Fruit fly (Drosophila melanogaster) whole organism, embryonic: ENCODE data around the gene eco.

Experiments
- BEAF-32 ChIP-seq: fragments of 200-800 bp; sonication (Bioruptor generic); optimal IDR thresholded peaks from 3 replicates; lab custom pipeline; 2017; ENCODE audit warnings: missing biosample characterization, missing genetic modification characterization, mild to moderate bottlenecking, moderate library complexity, missing genetic modification reagents
- Bdp1 ChIP-seq: fragments of 200-800 bp; sonication (Bioruptor generic); optimal IDR thresholded peaks from 3 replicates; lab custom pipeline; 2016; ENCODE audit warnings: missing biosample characterization, missing genetic modification characterization
- Bteb2 ChIP-seq: fragments of 200-800 bp; sonication (Bioruptor generic); optimal IDR thresholded peaks from 2 replicates; lab custom pipeline; 2016; ENCODE audit warnings: missing biosample characterization, missing genetic modification characterization
- CG10979 ChIP-seq: fragments of 200-800 bp; sonication (Bioruptor generic); optimal IDR thresholded peaks from 2 replicates; lab custom pipeline; 2018; ENCODE audit warnings: missing biosample characterization, mild to moderate bottlenecking, missing genetic modification characterization, moderate library complexity
- CG13123 ChIP-seq: fragments of 200-800 bp; sonication (Bioruptor generic); optimal IDR thresholded peaks from 2 replicates; lab custom pipeline; 2016; ENCODE audit warnings: missing biosample characterization, missing genetic modification characterization
- CG15601 ChIP-seq: fragments of 200-800 bp; sonication (Bioruptor generic); optimal IDR thresholded peaks from 3 replicates; lab custom pipeline; 2019; ENCODE audit warnings: missing biosample characterization, mild to moderate bottlenecking, missing genetic modification characterization, moderate library complexity
- CG17361 ChIP-seq: fragments of 200-800 bp; sonication (Bioruptor generic); IDR thresholded peaks from 3 replicates; pipeline ENCODE4 v1.3.6; 2022; ENCODE audit warnings: missing biosample characterization, missing genetic modification characterization
- CG17829 ChIP-seq: fragments of 200-800 bp; optimal IDR thresholded peaks from 2 replicates; lab custom pipeline; 2019; ENCODE audit warnings: missing biosample characterization, mild to moderate bottlenecking, missing genetic modification characterization, moderate library complexity
- CG2712 ChIP-seq: fragments of 200-800 bp; optimal IDR thresholded peaks from 3 replicates; lab custom pipeline; 2019; ENCODE audit warnings: missing biosample characterization, mild to moderate bottlenecking, missing genetic modification characterization, moderate library complexity
- CG30431 ChIP-seq: fragments of 200-800 bp; sonication (Bioruptor generic); optimal IDR thresholded peaks from 2 replicates; lab custom pipeline; 2017; ENCODE audit warnings: missing biosample characterization, missing genetic modification characterization
- CG31388 ChIP-seq: fragments of 200-800 bp; sonication (Bioruptor generic); optimal IDR thresholded peaks from 2 replicates; lab custom pipeline; 2016; ENCODE audit warnings: missing biosample characterization, missing genetic modification characterization
- CG31441 ChIP-seq: fragments of 200-800 bp; sonication (Bioruptor generic); IDR thresholded peaks from 2 replicates; pipeline ENCODE4 v1.3.6; 2022; ENCODE audit warnings: missing biosample characterization, missing genetic modification characterization
- CG3838 ChIP-seq: fragments of 200-800 bp; sonication (Bioruptor generic); optimal IDR thresholded peaks from 3 replicates; lab custom pipeline; 2016; ENCODE audit warnings: missing biosample characterization, missing genetic modification characterization
- CG4404 ChIP-seq: fragments of 200-800 bp; sonication (Bioruptor generic); IDR thresholded peaks from 2 replicates; pipeline ENCODE4 v1.3.6; 2022; ENCODE audit warnings: missing biosample characterization, missing genetic modification characterization
- CG6854 ChIP-seq: fragments of 200-800 bp; sonication (Bioruptor generic); optimal IDR thresholded peaks from 3 replicates; lab custom pipeline; 2017; ENCODE audit warnings: missing biosample characterization, mild to moderate bottlenecking, missing genetic modification characterization
- CG7987 ChIP-seq: fragments of 200-800 bp; sonication (Bioruptor generic); optimal IDR thresholded peaks from 2 replicates; lab custom pipeline; 2018; ENCODE audit warnings: missing biosample characterization, mild to moderate bottlenecking, missing genetic modification characterization, moderate library complexity
- CG9876 ChIP-seq: fragments of 200-800 bp; sonication (Bioruptor generic); optimal IDR thresholded peaks from 2 replicates; lab custom pipeline; 2016; ENCODE audit warnings: missing biosample characterization, missing genetic modification characterization
- Doc2 ChIP-seq: fragments of 200-800 bp; sonication (Bioruptor generic); IDR thresholded peaks from 2 replicates; pipeline ENCODE4 v1.3.6; 2022; ENCODE audit warnings: missing biosample characterization, missing genetic modification characterization
- Drgx ChIP-seq: fragments of 200-800 bp; sonication (Bioruptor generic); IDR thresholded peaks from 2 replicates; pipeline ENCODE4 v1.3.6; 2022; ENCODE audit warnings: missing biosample characterization, missing genetic modification characterization
- Eip74EF ChIP-seq, 2 experiments: fragments of 200-800 bp in 1 of 2; fragments of >200 bp in 1 of 2; sonication (Bioruptor generic) in 1 of 2; optimal IDR thresholded peaks; 2 replicates each; lab custom pipeline; 2017 to 2019; ENCODE audit warnings: missing biosample characterization in 2 of 2, missing genetic modification characterization in 2 of 2, mild to moderate bottlenecking in 1 of 2, moderate library complexity in 1 of 2
- HLH54F ChIP-seq: fragments of 200-800 bp; sonication (Bioruptor generic); optimal IDR thresholded peaks from 3 replicates; lab custom pipeline; 2016; ENCODE audit warnings: missing biosample characterization, missing genetic modification characterization
- Hsf ChIP-seq: fragments of 200-800 bp; sonication (Bioruptor generic); optimal IDR thresholded peaks from 3 replicates; lab custom pipeline; 2016; ENCODE audit warnings: missing biosample characterization, missing genetic modification characterization
- Jarid2 ChIP-seq: fragments of 200-800 bp; sonication (Bioruptor generic); optimal IDR thresholded peaks from 3 replicates; lab custom pipeline; 2017; ENCODE audit warnings: mild to moderate bottlenecking, missing biosample characterization, missing genetic modification reagents, missing genetic modification characterization
- Lhr ChIP-seq: fragments of 200-800 bp; sonication (Bioruptor generic); optimal IDR thresholded peaks from 3 replicates; lab custom pipeline; 2017; ENCODE audit warnings: mild to moderate bottlenecking, missing biosample characterization, missing genetic modification reagents, missing genetic modification characterization
- Myb ChIP-seq: fragments of 200-800 bp; sonication (Bioruptor generic); optimal IDR thresholded peaks from 2 replicates; lab custom pipeline; 2016; ENCODE audit warnings: missing biosample characterization, missing genetic modification characterization
- Opbp ChIP-seq: fragments of 200-800 bp; sonication (Bioruptor generic); IDR thresholded peaks from 3 replicates; pipeline ENCODE4 v1.3.6; 2022; ENCODE audit warnings: missing biosample characterization, missing genetic modification characterization; ENCODE audit not compliant: partially characterized antibody
- Sin3A ChIP-seq: fragments of >200 bp; optimal IDR thresholded peaks from 2 replicates; lab custom pipeline; 2018
- Taf1 ChIP-seq: fragments of 200-800 bp; sonication (Bioruptor generic); IDR thresholded peaks from 2 replicates; pipeline ENCODE4 v1.3.6; 2022; ENCODE audit warnings: missing biosample characterization, missing genetic modification characterization
- Tbp ChIP-seq: fragments of >200 bp; optimal IDR thresholded peaks from 2 replicates; lab custom pipeline; 2018; ENCODE audit warnings: missing biosample characterization, missing genetic modification characterization
- Usf ChIP-seq: fragments of 200-800 bp; sonication (Bioruptor generic); optimal IDR thresholded peaks from 2 replicates; lab custom pipeline; 2017; ENCODE audit warnings: missing genotype, missing biosample characterization, missing genetic modification characterization
- ash1 ChIP-seq: fragments of 200-800 bp; sonication (Bioruptor generic); optimal IDR thresholded peaks from 2 replicates; lab custom pipeline; 2018; ENCODE audit warnings: missing biosample characterization, mild to moderate bottlenecking, missing genetic modification characterization
- cas ChIP-seq: fragments of 200-800 bp; sonication (Bioruptor generic); IDR thresholded peaks from 2 replicates; pipeline ENCODE4 v1.3.6; 2022; ENCODE audit warnings: missing biosample characterization, missing genetic modification characterization
- dimm ChIP-seq: fragments of 200-800 bp; sonication (Bioruptor generic); IDR thresholded peaks from 2 replicates; pipeline ENCODE4 v1.3.6; 2022; ENCODE audit warnings: missing biosample characterization, missing genetic modification characterization
- hb ChIP-seq: fragments of 200-800 bp; sonication (Bioruptor generic); IDR thresholded peaks from 3 replicates; pipeline ENCODE4 v1.3.6; 2022; ENCODE audit warnings: missing biosample characterization, missing genetic modification characterization; ENCODE audit not compliant: partially characterized antibody
- hbn ChIP-seq: fragments of 200-800 bp; sonication (Bioruptor generic); IDR thresholded peaks from 2 replicates; pipeline ENCODE4 v1.3.6; 2022; ENCODE audit warnings: missing biosample characterization, missing genetic modification characterization; ENCODE audit not compliant: partially characterized antibody
- hkb ChIP-seq, 2 experiments: fragments of 200-800 bp in 1 of 2; fragments of >200 bp in 1 of 2; sonication (Bioruptor generic) in 1 of 2; IDR thresholded peaks in 1 of 2; optimal IDR thresholded peaks in 1 of 2; 2 replicates each; pipeline versions ENCODE4 v1.3.6 to Lab custom; 2017 to 2022; ENCODE audit warnings: missing biosample characterization in 1 of 2, missing genetic modification characterization in 1 of 2
- lola ChIP-seq, 3 experiments: fragments of >200 bp in 2 of 3; fragments of 200-800 bp in 1 of 3; sonication (Bioruptor generic) in 1 of 3; optimal IDR thresholded peaks; 2 replicates each; lab custom pipeline; 2017 to 2019; ENCODE audit warnings: missing biosample characterization in 3 of 3, missing genetic modification characterization in 3 of 3, mild to moderate bottlenecking in 1 of 3, moderate library complexity in 1 of 3
- luna ChIP-seq: fragments of 200-800 bp; sonication (Bioruptor generic); optimal IDR thresholded peaks from 2 replicates; lab custom pipeline; 2016; ENCODE audit warnings: missing biosample characterization, missing genetic modification characterization
- nerfin-1 ChIP-seq: fragments of 200-800 bp; sonication (Bioruptor generic); optimal IDR thresholded peaks from 3 replicates; lab custom pipeline; 2019; ENCODE audit warnings: missing biosample characterization, mild to moderate bottlenecking, missing genetic modification characterization, moderate library complexity
- nmo ChIP-seq: fragments of 200-800 bp; sonication (Bioruptor generic); optimal IDR thresholded peaks from 2 replicates; lab custom pipeline; 2018; ENCODE audit warnings: missing biosample characterization, mild to moderate bottlenecking, missing genetic modification characterization, moderate library complexity
- pfk ChIP-seq: fragments of 200-800 bp; sonication (Bioruptor generic); optimal IDR thresholded peaks from 2 replicates; lab custom pipeline; 2018; ENCODE audit warnings: missing biosample characterization, mild to moderate bottlenecking, missing genetic modification characterization, moderate library complexity
- pita ChIP-seq: fragments of 200-800 bp; sonication (Bioruptor generic); optimal IDR thresholded peaks from 2 replicates; lab custom pipeline; 2017; ENCODE audit warnings: missing biosample characterization, mild to moderate bottlenecking, missing genetic modification characterization
- psq ChIP-seq: fragments of 200-800 bp; sonication (Bioruptor generic); optimal IDR thresholded peaks from 2 replicates; lab custom pipeline; 2017; ENCODE audit warnings: missing biosample characterization, missing genetic modification characterization
- pzg ChIP-seq: fragments of 200-800 bp; sonication (Bioruptor generic); optimal IDR thresholded peaks from 3 replicates; lab custom pipeline; 2018; ENCODE audit warnings: missing biosample characterization, mild to moderate bottlenecking, missing genetic modification characterization, moderate library complexity
- tll ChIP-seq, 2 experiments: fragments of 200-800 bp in 1 of 2; fragments of >200 bp in 1 of 2; sonication (Bioruptor generic) in 1 of 2; optimal IDR thresholded peaks; 2 replicates each; lab custom pipeline; 2017 to 2019; ENCODE audit warnings: missing biosample characterization in 2 of 2, missing genetic modification characterization in 2 of 2, mild to moderate bottlenecking in 1 of 2, moderate library complexity in 1 of 2
- vfl ChIP-seq: fragments of 200-800 bp; sonication (Bioruptor generic); optimal IDR thresholded peaks from 2 replicates; lab custom pipeline; 2016; ENCODE audit warnings: missing biosample characterization, missing genetic modification characterization
- zen ChIP-seq: fragments of 200-800 bp; sonication (Bioruptor generic); optimal IDR thresholded peaks from 3 replicates; lab custom pipeline; 2018; ENCODE audit warnings: missing biosample characterization, mild to moderate bottlenecking, missing genetic modification characterization, moderate library complexity
- zen2 ChIP-seq: fragments of 200-800 bp; sonication (Bioruptor generic); IDR thresholded peaks from 3 replicates; pipeline ENCODE4 v1.3.6; 2022; ENCODE audit warnings: missing biosample characterization, missing genetic modification characterization; ENCODE audit not compliant: partially characterized antibody
- zf30C ChIP-seq: fragments of 200-800 bp; sonication (Bioruptor generic); optimal IDR thresholded peaks from 3 replicates; lab custom pipeline; 2018; ENCODE audit warnings: missing biosample characterization, mild to moderate bottlenecking, missing genetic modification characterization

eco gene

DNA sequence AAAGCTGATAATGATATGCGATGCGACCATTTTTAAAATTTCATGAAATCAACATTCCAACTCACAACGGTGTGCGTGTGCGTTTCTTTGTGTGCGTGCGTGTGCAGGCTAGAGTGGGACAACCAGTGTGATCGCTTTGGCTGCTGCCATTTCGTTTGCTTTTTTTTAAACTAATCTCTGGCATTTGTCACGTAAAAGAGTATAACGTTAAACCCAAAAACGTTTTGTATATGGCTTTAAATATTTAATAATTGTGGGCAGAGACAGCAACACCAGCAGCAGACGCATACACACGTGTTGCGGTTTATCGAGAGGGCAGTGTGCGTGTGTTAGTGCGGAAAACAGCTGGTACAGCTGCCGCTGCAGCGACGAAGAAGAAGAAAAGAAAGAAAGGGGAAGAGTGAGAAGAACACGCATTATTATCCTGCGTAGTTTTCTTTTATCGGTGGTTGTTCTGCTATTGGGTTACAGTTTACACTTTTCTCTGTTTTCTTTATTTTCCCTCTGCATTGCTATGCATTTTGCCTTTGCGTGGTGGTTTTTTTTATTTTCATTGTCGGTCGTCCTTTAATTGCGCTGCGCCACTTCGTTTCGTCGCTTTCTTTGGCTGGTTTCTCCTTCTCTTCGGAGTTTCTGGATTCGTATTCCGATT is 31.2 kb upstream of the eco start (continued):
- TF ChIP-seq hbn (GFP tag; lab: Robert Waterston, UW) (no peak), CG3838 (GFP tag; lab: Kevin White, UChicago) (no peak), CG31441 (no peak; the same call in 1 of the 2 replicates), Usf (GFP tag; lab: Kevin White, UChicago) (no peak), Bdp1 (GFP tag; lab: Kevin White, UChicago) (no peak), tll (GFP tag; optimal IDR thresholded peaks at IDR 0.05; lab: Kevin White, UChicago) (peak in 1 of 2 experiments; percentile 30), CG2712 (tag; lab: Kevin White, UChicago) (peak; percentile 12), hb (peak; percentile 20; the same call in 1 of the 3 replicates), Doc2 (GFP tag; lab: Robert Waterston, UW) (no peak), HLH54F (GFP tag; lab: Kevin White, UChicago) (no peak), pita (GFP tag; lab: Kevin White, UChicago) (no peak), dimm (GFP tag; lab: Robert Waterston, UW) (no peak), Bteb2 (GFP tag; lab: Kevin White, UChicago) (no peak), CG17829 (tag; lab: Kevin White, UChicago) (peak; percentile 19), CG6854 (no peak), hkb (optimal IDR thresholded peaks at IDR 0.05; lab: Kevin White, UChicago) (no peak), hkb (GFP tag; IDR thresholded peaks at IDR 0.05; lab: Robert Waterston, UW) (no peak), CG31388 (GFP tag; lab: Kevin White, UChicago) (no peak), ash1 (GFP tag; lab: Kevin White, UChicago) (no peak), lola (GFP tag; optimal IDR thresholded peaks at IDR 0.05; lab: Kevin White, UChicago) (peak in 1 of 3 experiments; percentile 18), Sin3A (peak; percentile 9), vfl (GFP tag; lab: Kevin White, UChicago) (no peak), CG7987 (GFP tag; lab: Kevin White, UChicago) (peak; percentile 22), CG15601 (no peak), Hsf (GFP tag; lab: Kevin White, UChicago) (no peak), Drgx (GFP tag; lab: Robert Waterston, UW) (no peak), nerfin-1 (tag; lab: Kevin White, UChicago) (peak; percentile 93), BEAF-32 (GFP tag; lab: Kevin White, UChicago) (no peak), zen2 (GFP tag; lab: Robert Waterston, UW) (no peak), nmo (GFP tag; lab: Kevin White, UChicago) (peak; percentile 45), psq (GFP tag; lab: Kevin White, UChicago) (peak; percentile 71), Jarid2 (GFP tag; lab: Kevin White, UChicago) (no peak), CG10979 (tag; lab: Kevin White, UChicago) (peak; percentile 10), Myb (GFP tag; lab: Kevin White, UChicago) (no peak), pzg (peak; percentile 12), luna (GFP tag; lab: Kevin White, UChicago) (no peak), Eip74EF (GFP tag; optimal IDR thresholded peaks at IDR 0.05; lab: Kevin White, UChicago) (no peak), cas (GFP tag; lab: Robert Waterston, UW) (no peak), Lhr (GFP tag; lab: Kevin White, UChicago) (no peak), zf30C (GFP tag; lab: Kevin White, UChicago) (no peak), pfk (GFP tag; lab: Kevin White, UChicago) (peak; percentile 21), CG9876 (no peak), CG4404 (GFP tag; lab: Robert Waterston, UW) (no peak), Tbp (GFP tag; lab: Kevin White, UChicago) (no peak), CG13123 (no peak), Opbp (GFP tag; lab: Robert Waterston, UW) (0 out of 3 replicates have a peak, but pooled peaks have one; percentile 4), CG30431 (GFP tag; lab: Kevin White, UChicago) (no peak), Taf1 (GFP tag; lab: Robert Waterston, UW) (no peak), zen (tag; lab: Kevin White, UChicago) (no peak), CG17361 (GFP tag; lab: Robert Waterston, UW) (no peak)
